Worm (Caenorhabditis elegans) whole organism, young adult: ENCODE data around the gene marg-1.

ENCODE experiments used
- T26A5.8 ChIP-seq: sonication (generic microtip); optimal IDR thresholded peaks from 2 replicates; lab custom pipeline; 2016; ENCODE audit warnings: missing genetic modification characterization, missing compliant biosample characterization
- Y53F4B.3 ChIP-seq: fragments of 200-800 bp; sonication (Bioruptor generic); IDR thresholded peaks from 2 replicates; pipeline ENCODE4 v1.3.6; 2022; ENCODE audit warnings: missing genetic modification reagents, missing genetic modification characterization, missing compliant biosample characterization
- ceh-27 ChIP-seq: fragments of 200-800 bp; sonication (Bioruptor generic); optimal IDR thresholded peaks from 2 replicates; lab custom pipeline; 2018; ENCODE audit warnings: mild to moderate bottlenecking, missing genetic modification characterization, moderate library complexity, missing compliant biosample characterization
- dox-1 ChIP-seq: fragments of 200-800 bp; sonication (Bioruptor generic); IDR thresholded peaks from 2 replicates; pipeline ENCODE4 v1.3.6; 2022; ENCODE audit warnings: missing genetic modification reagents, missing genetic modification characterization, missing compliant biosample characterization
- lin-54 ChIP-seq: fragments of 200-800 bp; sonication (Bioruptor generic); optimal IDR thresholded peaks from 2 replicates; lab custom pipeline; 2018; ENCODE audit warnings: mild to moderate bottlenecking, missing genetic modification characterization, missing compliant biosample characterization
- nfya-1 ChIP-seq: sonication (generic microtip); optimal IDR thresholded peaks from 2 replicates; lab custom pipeline; 2017; ENCODE audit warnings: antibody characterized with exemption, missing compliant biosample characterization, missing genetic modification characterization, borderline replicate concordance; ENCODE audit not compliant: insufficient read depth
- snpc-1.1 ChIP-seq: sonication (generic microtip); optimal IDR thresholded peaks from 2 replicates; lab custom pipeline; 2017; ENCODE audit warnings: missing genetic modification characterization, mild to moderate bottlenecking, missing compliant biosample characterization, antibody characterized with exemption, moderate library complexity, missing genotype, missing genetic modification reagents; ENCODE audit not compliant: insufficient read depth
- snpc-4 ChIP-seq, 5 experiments: fragments of 150-350 bp in 1 of 5; sonication (generic microtip) in 4 of 5; optimal IDR thresholded peaks; 2 replicates each; lab custom pipeline; 2014 to 2018; ENCODE audit warnings: missing genetic modification characterization in 5 of 5, missing biosample characterization in 3 of 5, antibody characterized with exemption in 2 of 5, mild to moderate bottlenecking in 2 of 5, missing compliant biosample characterization in 2 of 5, missing genotype in 2 of 5, moderate library complexity in 2 of 5, missing genetic modification reagents in 1 of 5

ce11 chrX:3818856-3819524 lies 38.0 kb upstream of the marg-1 start:
- TF ChIP-seq Y53F4B.3 (no peak), dox-1 (GFP tag; lab: Robert Waterston, UW) (no peak), T26A5.8 (tag; lab: Kevin White, UChicago) (no peak), nfya-1 (no peak), lin-54 (GFP tag; lab: Kevin White, UChicago) (no peak), snpc-4 (GFP tag; optimal IDR thresholded peaks at IDR 0.05; lab: Kevin White, UChicago) (no peak), snpc-4 (tag; optimal IDR thresholded peaks at IDR 0.05; lab: Kevin White, UChicago) (no peak), ceh-27 (GFP tag; lab: Kevin White, UChicago) (no peak), snpc-1.1 (tag; lab: Kevin White, UChicago) (no peak)
